Fruit fly (Drosophila melanogaster): ENCODE measurements around the gene Cph.

DNA sequence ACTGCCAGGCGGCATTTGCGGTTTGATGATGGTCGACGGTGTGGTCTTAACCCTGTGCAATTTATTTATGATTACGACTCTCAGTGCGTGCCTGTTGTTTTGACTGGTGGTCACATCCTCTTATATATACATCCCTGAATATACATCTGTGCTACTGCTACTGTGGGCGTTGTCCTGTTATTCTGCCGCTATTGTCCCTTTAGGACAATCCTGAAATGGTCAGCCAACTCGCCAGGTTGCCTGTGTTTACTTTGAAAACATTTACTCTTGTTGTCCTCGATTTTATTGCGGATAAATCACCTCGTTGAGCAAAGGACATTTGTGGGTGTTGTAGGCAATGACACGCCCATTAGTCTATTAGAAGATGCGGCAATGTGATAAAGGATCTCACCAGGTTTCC, 83.6 kb downstream of the Cph start:
- TF ChIP-seq CG6854 (GFP tag; optimal IDR thresholded peaks at IDR 0.05): no peak
- no peak for TF ChIP-seq Smox (GFP tag; optimal IDR thresholded peaks at IDR 0.05)
- no peak for TF ChIP-seq dac (GFP tag; optimal IDR thresholded peaks at IDR 0.05)
- TF ChIP-seq Lpt (GFP tag; optimal IDR thresholded peaks at IDR 0.05): no peak
- no peak for TF ChIP-seq Sox102F (GFP tag; optimal IDR thresholded peaks at IDR 0.05)
- TF ChIP-seq Ets21C (GFP tag; optimal IDR thresholded peaks at IDR 0.05): no peak
- TF ChIP-seq topi (GFP tag; optimal IDR thresholded peaks at IDR 0.05): no peak
- TF ChIP-seq Hr39 (GFP tag; optimal IDR thresholded peaks at IDR 0.05): no peak
- TF ChIP-seq CG4318 (GFP tag; optimal IDR thresholded peaks at IDR 0.05): no peak
